Worm (Caenorhabditis elegans): ENCODE results near the gene C10C6.13.

DNA sequence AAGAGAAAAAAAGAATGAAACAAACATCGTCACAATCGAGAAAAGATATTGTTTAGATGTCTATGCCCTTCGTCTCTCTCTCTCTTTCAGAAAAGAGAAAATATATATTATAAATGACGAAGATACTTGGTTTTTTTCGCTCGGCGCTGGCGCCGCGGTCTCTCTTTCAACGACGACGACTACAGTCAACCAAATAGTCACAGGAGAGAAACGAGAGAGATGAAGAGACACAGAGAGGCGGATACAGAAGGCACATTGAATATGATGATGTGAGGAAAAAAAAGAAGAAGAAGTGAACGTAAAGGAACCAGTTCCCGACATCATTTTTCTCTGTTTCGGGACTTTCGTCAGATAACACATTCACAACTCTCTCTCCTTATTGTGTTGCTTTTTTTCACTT, 21.9 kb upstream of the C10C6.13 start:
- TF ChIP-seq tbx-11 (GFP tag; IDR thresholded peaks at IDR 0.05) (no peak), ama-1 (optimal IDR thresholded peaks at IDR 0.05) (no peak), ets-7 (tag; optimal IDR thresholded peaks at IDR 0.05) (no peak), flt-1 (GFP tag; IDR thresholded peaks at IDR 0.05) (no peak), aly-1 (tag; optimal IDR thresholded peaks at IDR 0.05) (no peak)
